Fruit fly (Drosophila melanogaster) ovary, adult (tissue): ENCODE measurements around the gene CG17562.

Experiments used
- CG17801 ChIP-seq: fragments of 200-800 bp; optimal IDR thresholded peaks from 2 replicates; lab custom pipeline; 2019; ENCODE audit warnings: missing biosample characterization, mild to moderate bottlenecking, missing genetic modification characterization, moderate library complexity; ENCODE audit not compliant: partially characterized antibody

CG17562 gene

dm6 chr3R:16613300-16613699, 1.8 kb upstream of the CG17562 start, which contains the start of gene CG12783:
CG12783 (minus strand) TSS chr3R:16613400.
- TF ChIP-seq CG17801 (GFP tag; lab: Kevin White, UChicago) = no peak

DNA sequence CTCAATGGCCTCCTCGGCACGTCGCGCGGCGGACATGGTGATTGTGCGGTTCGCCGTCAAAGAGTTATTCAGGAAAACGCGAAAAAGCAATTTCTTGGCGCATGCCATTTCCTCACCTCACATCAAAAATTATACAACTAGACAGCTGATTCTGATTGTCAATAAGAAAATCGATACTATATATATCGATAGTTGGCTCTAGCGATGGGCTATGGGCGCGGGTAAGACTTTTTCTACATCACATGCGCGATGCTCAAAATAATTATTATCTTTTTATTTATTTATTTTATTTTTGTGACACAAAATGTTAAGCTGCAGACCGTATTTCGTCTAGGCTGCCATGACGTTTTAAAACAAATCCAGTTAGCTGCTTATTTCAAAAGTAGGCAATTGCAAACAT, 868 bp upstream of the CG17562 start, which contains the start of gene CG10340:
Gene CG10340 (minus strand): TSS at position 151 of the 400 bp plus-strand sequence.
- TF ChIP-seq CG17801 (GFP tag; lab: Kevin White, UChicago) = no peak

DNA sequence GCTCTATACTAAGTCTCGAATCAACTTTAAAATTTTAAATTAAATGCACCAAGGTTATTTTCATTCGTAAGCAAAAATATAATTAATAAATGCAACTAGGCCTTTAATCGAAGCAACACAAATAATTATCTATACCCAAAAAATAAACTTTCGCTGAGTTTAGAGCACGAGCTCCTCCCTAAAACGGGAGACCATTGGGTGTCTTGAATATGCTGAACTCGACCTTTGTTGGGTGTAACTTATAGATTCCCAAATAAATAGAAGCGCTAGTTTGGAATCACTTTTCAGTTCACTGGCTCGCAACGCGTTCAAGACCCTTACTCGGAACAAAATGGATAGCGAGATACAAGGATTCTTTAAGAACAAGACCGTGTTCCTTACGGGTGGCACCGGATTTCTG, 2.5 kb downstream of the CG17562 start, which contains the start of gene CG17560:
Gene CG17560 (plus strand): TSS at position 301 of the 400 bp plus-strand sequence.
- no peak for TF ChIP-seq CG17801 (GFP tag; lab: Kevin White, UChicago)

dm6 chr3R:16620478-16620877, 5.4 kb downstream of the CG17562 start, which contains the start of gene CG14893:
CG14893 (plus strand) TSS chr3R:16620778.
- no peak for TF ChIP-seq CG17801 (GFP tag; lab: Kevin White, UChicago)

dm6 chr3R:16624371-16624749, 9.3 kb downstream of the CG17562 start, which contains the start of gene Ccdc114:
Ccdc114 (minus strand) TSS chr3R:16624717.
- TF ChIP-seq CG17801 (GFP tag; lab: Kevin White, UChicago) = no peak

DNA sequence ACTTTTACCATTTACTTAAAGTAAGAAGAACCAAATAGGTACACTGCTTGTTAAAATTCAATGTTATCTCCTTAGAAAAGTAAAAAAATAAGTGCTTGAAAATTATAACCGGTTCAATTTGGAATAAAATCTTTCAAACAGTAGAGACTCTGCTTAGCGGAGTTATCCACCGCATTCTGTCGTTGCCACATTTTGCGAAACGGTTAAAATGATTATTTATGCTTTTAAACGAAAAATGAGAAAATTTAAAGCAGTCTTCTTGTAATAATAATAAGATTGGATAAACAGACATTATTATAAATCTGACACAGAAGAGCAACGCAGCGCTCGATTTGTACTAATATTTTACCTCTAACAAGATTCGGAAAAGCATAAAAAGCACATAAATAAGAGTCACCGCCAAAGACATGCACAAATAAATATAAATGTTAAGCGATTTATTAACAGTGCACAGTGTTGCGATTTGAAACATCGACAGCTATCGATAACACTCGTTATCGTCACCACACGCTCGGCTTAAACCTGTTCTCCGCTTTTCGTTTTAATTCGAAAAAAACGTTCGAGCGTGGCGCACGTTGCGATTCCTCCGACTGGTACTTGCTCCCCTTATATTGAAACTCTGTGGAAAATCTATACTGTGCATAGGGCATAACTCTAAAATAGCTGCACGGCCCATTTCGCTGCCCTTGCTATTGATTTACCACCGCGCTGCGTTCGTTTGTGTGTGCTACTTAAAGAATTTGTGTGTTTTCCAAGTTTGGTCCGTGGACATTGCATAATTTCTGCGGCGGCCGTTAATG, 9.8 kb downstream of the CG17562 start, which contains the start of gene Fas1:
Gene Fas1 (plus strand): TSS at position 489 of the 800 bp plus-strand sequence.
- no peak for TF ChIP-seq CG17801 (GFP tag; lab: Kevin White, UChicago)

dm6 chr3R:16625844-16626430, 10.8 kb downstream of the CG17562 start:
- TF ChIP-seq CG17801 (GFP tag; lab: Kevin White, UChicago) = no peak

dm6 chr3R:16626899-16627432, 11.9 kb downstream of the CG17562 start:
- TF ChIP-seq CG17801 (GFP tag; lab: Kevin White, UChicago) = no peak

- TF ChIP-seq CG17801 (GFP tag; lab: Kevin White, UChicago) = no peak
Measured at dm6 chr3R:16630564-16630963, 15.5 kb downstream of the CG17562 start.

- no peak for TF ChIP-seq CG17801 (GFP tag; lab: Kevin White, UChicago)
Measured at dm6 chr3R:16632698-16633097, 17.6 kb downstream of the CG17562 start.

dm6 chr3R:16640005-16640408, 24.9 kb downstream of the CG17562 start, which contains the start of gene nonA-l:
nonA-l (plus strand) TSS chr3R:16640205.
- no peak for TF ChIP-seq CG17801 (GFP tag; lab: Kevin White, UChicago)

- peak; percentile 7 for TF ChIP-seq CG17801 (GFP tag; lab: Kevin White, UChicago)
Measured at dm6 chr3R:16643591-16643990, 28.5 kb downstream of the CG17562 start, which contains the start of gene Arl6IP1. Arl6IP1 (plus strand) TSS chr3R:16643605.

- TF ChIP-seq CG17801 (GFP tag; lab: Kevin White, UChicago) = peak; percentile 51
Measured at dm6 chr3R:16646952-16647715, 32.0 kb downstream of the CG17562 start, which contains the start of the genes CG10324 and CCT3. CG10324 (minus strand) TSS chr3R:16647004. CCT3 (plus strand) TSS chr3R:16647605.

DNA sequence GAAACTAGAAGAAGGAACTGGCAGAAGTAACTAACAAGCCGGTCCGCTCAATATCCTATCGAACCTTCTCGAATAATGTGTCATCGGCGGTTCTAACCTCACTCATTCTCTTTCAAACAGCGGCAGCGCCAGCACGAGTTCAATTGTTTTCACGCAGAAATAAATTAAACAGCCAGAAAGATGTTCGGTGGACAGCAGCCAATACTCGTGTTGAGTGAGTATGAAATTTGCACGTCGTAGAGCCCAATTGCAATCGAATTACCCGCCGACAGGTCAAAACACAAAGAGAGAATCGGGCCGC, 32.6 kb downstream of the CG17562 start:
- peak; percentile 16 for TF ChIP-seq CG17801 (GFP tag; lab: Kevin White, UChicago)
